Worm (Caenorhabditis elegans): ENCODE data around the gene crb-1.

DNA sequence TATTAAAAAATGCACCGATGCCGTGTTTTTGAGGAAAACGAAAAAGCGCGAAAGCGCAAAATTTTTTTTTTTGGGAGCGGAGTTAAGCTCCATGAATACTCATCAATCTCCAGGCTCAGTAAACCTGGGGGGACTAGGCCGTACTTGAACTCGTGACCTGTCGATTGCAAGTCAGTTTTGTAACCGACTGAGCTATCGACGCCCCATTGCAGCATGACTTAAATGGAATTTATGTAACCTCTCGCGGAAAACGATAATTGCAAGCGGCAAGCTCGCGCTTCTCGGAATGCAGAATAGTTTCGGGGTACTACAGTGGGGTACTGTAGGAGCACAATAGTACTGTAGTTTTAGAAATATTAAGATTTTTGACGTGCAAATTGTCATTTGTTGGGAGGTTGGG lies 13.4 kb downstream of the crb-1 start:
- TF ChIP-seq nhr-76 (tag; optimal IDR thresholded peaks at IDR 0.05) (no peak), snpc-4 (tag; optimal IDR thresholded peaks at IDR 0.05) (no peak)

Data from whole organism, L3 larva.